Worm (Caenorhabditis elegans): ENCODE data around the gene F37B12.1.

F37B12.1 gene

ce11 chrII:9062261-9062948, 33.3 kb upstream of the F37B12.1 start:
- TF ChIP-seq ref-1 (GFP tag; conservative IDR thresholded peaks at IDR 0.05), result no peak
- no peak for TF ChIP-seq flt-1 (GFP tag; IDR thresholded peaks at IDR 0.05)
- no peak for TF ChIP-seq med-1 (GFP tag; optimal IDR thresholded peaks at IDR 0.05; ENCODE audit: insufficient read depth)
- TF ChIP-seq cog-1 (tag; optimal IDR thresholded peaks at IDR 0.05), result no peak

- no peak for TF ChIP-seq med-1 (GFP tag; optimal IDR thresholded peaks at IDR 0.05; ENCODE audit: insufficient read depth)
- peak; percentile 7; the same call in 1 of the 2 replicates for TF ChIP-seq ztf-29 (GFP tag; IDR thresholded peaks at IDR 0.05)
- peak; percentile 29; the same call in 1 of the 2 replicates for TF ChIP-seq flt-1 (GFP tag; IDR thresholded peaks at IDR 0.05)
- peak; percentile 75 for TF ChIP-seq cog-1 (tag; optimal IDR thresholded peaks at IDR 0.05)
- TF ChIP-seq klf-2 (GFP tag; conservative IDR thresholded peaks at IDR 0.05), result no peak
- no peak for TF ChIP-seq ztf-23 (GFP tag; IDR thresholded peaks at IDR 0.05)
- TF ChIP-seq T22C8.4 (GFP tag; IDR thresholded peaks at IDR 0.05), result no peak
- 0 out of 2 replicates have a peak, but pooled peaks have one; percentile 21 for TF ChIP-seq tab-1 (GFP tag; IDR thresholded peaks at IDR 0.05)
- TF ChIP-seq ref-1 (GFP tag; conservative IDR thresholded peaks at IDR 0.05), result no peak
Measured at ce11 chrII:9061557-9062183, 32.6 kb upstream of the F37B12.1 start.

ce11 chrII:9061099-9061498, 32.0 kb upstream of the F37B12.1 start, which contains the start of gene T24B8.3:
T24B8.3 (minus strand) TSS chrII:9061137.
- TF ChIP-seq med-1 (GFP tag; optimal IDR thresholded peaks at IDR 0.05; ENCODE audit: insufficient read depth) (no peak), tab-1 (GFP tag; IDR thresholded peaks at IDR 0.05) (0 out of 2 replicates have a peak, but pooled peaks have one; percentile 6)

- TF ChIP-seq flt-1 (GFP tag; IDR thresholded peaks at IDR 0.05), result peak; percentile 71
- TF ChIP-seq ztf-29 (GFP tag; IDR thresholded peaks at IDR 0.05), result peak; percentile 75
- TF ChIP-seq ztf-23 (GFP tag; IDR thresholded peaks at IDR 0.05), result peak; percentile 61
- peak; percentile 93 for TF ChIP-seq cog-1 (tag; optimal IDR thresholded peaks at IDR 0.05)
- TF ChIP-seq klf-2 (GFP tag; conservative IDR thresholded peaks at IDR 0.05), result no peak
- TF ChIP-seq tab-1 (GFP tag; IDR thresholded peaks at IDR 0.05), result peak; percentile 53; the same call in 1 of the 2 replicates
Measured at ce11 chrII:9060332-9060840, 31.3 kb upstream of the F37B12.1 start.

ce11 chrII:9059010-9059409, 29.9 kb upstream of the F37B12.1 start:
- 0 out of 2 replicates have a peak, but pooled peaks have one; percentile 20 for TF ChIP-seq ztf-29 (GFP tag; IDR thresholded peaks at IDR 0.05)
- TF ChIP-seq flt-1 (GFP tag; IDR thresholded peaks at IDR 0.05), result peak; percentile 56; the same call in 1 of the 2 replicates
- no peak for TF ChIP-seq med-1 (GFP tag; optimal IDR thresholded peaks at IDR 0.05; ENCODE audit: insufficient read depth)

- TF ChIP-seq klf-2 (GFP tag; conservative IDR thresholded peaks at IDR 0.05) (no peak), med-1 (GFP tag; optimal IDR thresholded peaks at IDR 0.05; ENCODE audit: insufficient read depth) (no peak), ztf-23 (GFP tag; IDR thresholded peaks at IDR 0.05) (no peak), flt-1 (GFP tag; IDR thresholded peaks at IDR 0.05) (0 out of 2 replicates have a peak, but pooled peaks have one; percentile 53), T22C8.4 (GFP tag; IDR thresholded peaks at IDR 0.05) (no peak), cog-1 (tag; optimal IDR thresholded peaks at IDR 0.05) (peak; percentile 69), ztf-29 (GFP tag; IDR thresholded peaks at IDR 0.05) (no peak), ref-1 (GFP tag; conservative IDR thresholded peaks at IDR 0.05) (no peak), tab-1 (GFP tag; IDR thresholded peaks at IDR 0.05) (no peak)
Measured at ce11 chrII:9057035-9057668, 28.1 kb upstream of the F37B12.1 start, which contains the start of gene rpl-32. rpl-32 (minus strand) TSS chrII:9057085.

ce11 chrII:9056215-9056819, 27.2 kb upstream of the F37B12.1 start:
- TF ChIP-seq ref-1 (GFP tag; conservative IDR thresholded peaks at IDR 0.05), result no peak
- no peak for TF ChIP-seq tab-1 (GFP tag; IDR thresholded peaks at IDR 0.05)
- no peak for TF ChIP-seq cog-1 (tag; optimal IDR thresholded peaks at IDR 0.05)
- TF ChIP-seq flt-1 (GFP tag; IDR thresholded peaks at IDR 0.05), result no peak

ce11 chrII:9054604-9055003, 25.5 kb upstream of the F37B12.1 start, which contains the start of gene chmp-7:
chmp-7 (plus strand) TSS chrII:9054972.
- TF ChIP-seq ztf-23 (GFP tag; IDR thresholded peaks at IDR 0.05) (0 out of 2 replicates have a peak, but pooled peaks have one; percentile 53), ref-1 (GFP tag; conservative IDR thresholded peaks at IDR 0.05) (no peak), flt-1 (GFP tag; IDR thresholded peaks at IDR 0.05) (peak; percentile 69; the same call in 1 of the 2 replicates), T22C8.4 (GFP tag; IDR thresholded peaks at IDR 0.05) (no peak), klf-2 (GFP tag; conservative IDR thresholded peaks at IDR 0.05) (no peak), tab-1 (GFP tag; IDR thresholded peaks at IDR 0.05) (no peak), ztf-29 (GFP tag; IDR thresholded peaks at IDR 0.05) (no peak), cog-1 (tag; optimal IDR thresholded peaks at IDR 0.05) (peak; percentile 18), med-1 (GFP tag; optimal IDR thresholded peaks at IDR 0.05; ENCODE audit: insufficient read depth) (no peak)

ce11 chrII:9053564-9053963, 24.5 kb upstream of the F37B12.1 start, which contains the start of gene T24B8.7:
T24B8.7 (minus strand) TSS chrII:9053664.
- TF ChIP-seq med-1 (GFP tag; optimal IDR thresholded peaks at IDR 0.05; ENCODE audit: insufficient read depth) (no peak), ref-1 (GFP tag; conservative IDR thresholded peaks at IDR 0.05) (no peak), flt-1 (GFP tag; IDR thresholded peaks at IDR 0.05) (no peak)

All from whole organism, midembryonic.